Worm (Caenorhabditis elegans) whole organism, early embryonic: Measurements from ENCODE around the gene T25D1.2.

ENCODE experiments used
- F13C5.2 ChIP-seq: sonication (generic microtip); optimal IDR thresholded peaks from 2 replicates; lab custom pipeline; 2017; ENCODE audit warnings: mild to moderate bottlenecking, missing genetic modification characterization, inconsistent platforms, missing compliant biosample characterization
- ama-1 ChIP-seq: fragments of 150-350 bp; optimal IDR thresholded peaks from 2 replicates; lab custom pipeline; 2014
- hmbx-1 ChIP-seq: sonication (generic microtip); optimal IDR thresholded peaks from 2 replicates; lab custom pipeline; 2016; ENCODE audit warnings: mild to moderate bottlenecking, missing genetic modification characterization, missing compliant biosample characterization
- hnd-1 ChIP-seq: sonication (generic microtip); optimal IDR thresholded peaks from 2 replicates; lab custom pipeline; 2016; ENCODE audit warnings: missing genetic modification characterization, missing compliant biosample characterization
- scrt-1 ChIP-seq: fragments of 200-800 bp; sonication (Bioruptor generic); IDR thresholded peaks from 2 replicates; pipeline ENCODE4 v1.3.6; 2022; ENCODE audit warnings: missing genetic modification characterization, missing compliant biosample characterization
- tbx-37 ChIP-seq: fragments of 200-800 bp; sonication (Bioruptor generic); conservative IDR thresholded peaks from 2 replicates; pipeline ENCODE4 v1.3.6; 2022; ENCODE audit warnings: missing genetic modification reagents, missing genetic modification characterization, missing compliant biosample characterization

DNA sequence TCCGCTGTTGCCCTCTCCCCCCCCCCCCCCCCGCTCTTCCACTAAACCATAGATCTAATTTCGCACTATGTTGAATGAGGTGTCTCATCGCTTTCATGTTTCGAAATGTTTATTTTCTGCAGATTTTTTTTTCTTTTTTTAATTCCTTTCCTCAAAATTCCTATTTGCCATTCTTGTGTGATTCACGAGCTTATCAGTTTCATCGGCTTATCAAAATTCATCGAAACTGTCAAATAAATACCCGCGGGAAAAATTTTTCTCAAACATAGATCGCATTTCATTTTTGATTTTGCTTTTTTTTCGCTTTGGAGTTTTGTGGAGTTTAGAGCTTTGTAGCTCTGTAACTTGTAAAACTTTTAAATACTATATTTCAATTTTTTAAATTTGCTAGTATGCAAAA, 31.3 kb upstream of the T25D1.2 start:
- TF ChIP-seq F13C5.2 (tag; lab: Kevin White, UChicago) = no peak
- TF ChIP-seq tbx-37 (GFP tag; lab: Robert Waterston, UW) = no peak
- TF ChIP-seq hnd-1 (tag; lab: Kevin White, UChicago) = no peak
- no peak for TF ChIP-seq hmbx-1 (tag; lab: Kevin White, UChicago)
- TF ChIP-seq ama-1 (lab: Kevin White, UChicago) = no peak
- no peak for TF ChIP-seq scrt-1 (GFP tag; lab: Robert Waterston, UW)
